Fruit fly (Drosophila melanogaster) whole organism, embryonic: ENCODE results near the gene CG31122.
A peak's percentile ranks its signal among the peaks of the same experiment; 100 is the strongest.

ENCODE experiments used
- CG10209 ChIP-seq: fragments of 200-800 bp; sonication (Bioruptor generic); optimal IDR thresholded peaks from 3 replicates; lab custom pipeline; 2017; ENCODE audit warnings: missing biosample characterization, mild to moderate bottlenecking, missing genetic modification characterization, missing genetic modification reagents
- CG10267 ChIP-seq: fragments of 200-800 bp; sonication (Bioruptor generic); optimal IDR thresholded peaks from 2 replicates; lab custom pipeline; 2018; ENCODE audit warnings: missing biosample characterization, mild to moderate bottlenecking, missing genetic modification characterization, moderate library complexity
- CG10274 ChIP-seq: fragments of 200-800 bp; sonication (Bioruptor generic); optimal IDR thresholded peaks from 3 replicates; lab custom pipeline; 2017; ENCODE audit warnings: missing biosample characterization, mild to moderate bottlenecking, missing genetic modification characterization
- CG11504 ChIP-seq: fragments of 200-800 bp; sonication (Bioruptor generic); optimal IDR thresholded peaks from 3 replicates; lab custom pipeline; 2019; ENCODE audit warnings: missing biosample characterization, mild to moderate bottlenecking, missing genetic modification characterization, moderate library complexity
- CG11723 ChIP-seq: fragments of 200-800 bp; sonication (Bioruptor generic); optimal IDR thresholded peaks from 2 replicates; lab custom pipeline; 2017; ENCODE audit warnings: missing biosample characterization, mild to moderate bottlenecking, missing genetic modification characterization
- CG1233 ChIP-seq: fragments of 200-800 bp; sonication (Bioruptor generic); optimal IDR thresholded peaks from 4 replicates; lab custom pipeline; 2018; ENCODE audit warnings: missing biosample characterization, mild to moderate bottlenecking, missing genetic modification characterization
- CG13123 ChIP-seq: fragments of 200-800 bp; sonication (Bioruptor generic); optimal IDR thresholded peaks from 2 replicates; lab custom pipeline; 2016; ENCODE audit warnings: missing biosample characterization, missing genetic modification characterization
- CG18619 ChIP-seq: fragments of 200-800 bp; sonication (Bioruptor generic); optimal IDR thresholded peaks from 3 replicates; lab custom pipeline; 2017; ENCODE audit warnings: missing biosample characterization, mild to moderate bottlenecking, missing genetic modification characterization
- CG2129 ChIP-seq: fragments of 200-800 bp; sonication (Bioruptor generic); IDR thresholded peaks from 2 replicates; pipeline ENCODE4 v1.3.6; 2022; ENCODE audit warnings: missing biosample characterization, missing genetic modification characterization; ENCODE audit not compliant: partially characterized antibody
- CG32772 ChIP-seq: fragments of 200-800 bp; sonication (Bioruptor generic); IDR thresholded peaks from 2 replicates; pipeline ENCODE4 v1.3.6; 2022; ENCODE audit warnings: missing biosample characterization, missing genetic modification characterization
- CG6791 ChIP-seq: fragments of 200-800 bp; sonication (Bioruptor generic); IDR thresholded peaks from 3 replicates; pipeline ENCODE4 v1.3.6; 2022; ENCODE audit warnings: missing biosample characterization, missing genetic modification characterization; ENCODE audit not compliant: partially characterized antibody
- CG6813 ChIP-seq: fragments of 200-800 bp; sonication (Bioruptor generic); optimal IDR thresholded peaks from 2 replicates; lab custom pipeline; 2017; ENCODE audit warnings: missing biosample characterization, missing genetic modification characterization, mild to moderate bottlenecking, moderate library complexity, missing genetic modification reagents
- CG8924 ChIP-seq: fragments of 200-800 bp; optimal IDR thresholded peaks from 3 replicates; lab custom pipeline; 2019; ENCODE audit warnings: missing biosample characterization, mild to moderate bottlenecking, missing genetic modification characterization, moderate library complexity
- CHES-1-like ChIP-seq: fragments of 200-800 bp; sonication (Bioruptor generic); optimal IDR thresholded peaks from 2 replicates; lab custom pipeline; 2016; ENCODE audit warnings: missing biosample characterization, missing genetic modification characterization
- Camta ChIP-seq: fragments of 200-800 bp; sonication (Bioruptor generic); optimal IDR thresholded peaks from 2 replicates; lab custom pipeline; 2016; ENCODE audit warnings: missing biosample characterization, missing genetic modification characterization
- Dbx ChIP-seq: fragments of 200-800 bp; sonication (Bioruptor generic); IDR thresholded peaks from 3 replicates; pipeline ENCODE4 v1.3.6; 2022; ENCODE audit warnings: missing biosample characterization, missing genetic modification characterization
- Dip3 ChIP-seq: fragments of 200-800 bp; sonication (Bioruptor generic); optimal IDR thresholded peaks from 3 replicates; lab custom pipeline; 2016; ENCODE audit warnings: missing biosample characterization, missing genetic modification characterization
- Eip74EF ChIP-seq, 2 experiments: fragments of 200-800 bp in 1 of 2; fragments of >200 bp in 1 of 2; sonication (Bioruptor generic) in 1 of 2; optimal IDR thresholded peaks; 2 replicates each; lab custom pipeline; 2017 to 2019; ENCODE audit warnings: missing biosample characterization in 2 of 2, missing genetic modification characterization in 2 of 2, mild to moderate bottlenecking in 1 of 2, moderate library complexity in 1 of 2
- Ets97D ChIP-seq: fragments of 200-800 bp; sonication (Bioruptor generic); optimal IDR thresholded peaks from 3 replicates; lab custom pipeline; 2016; ENCODE audit warnings: missing biosample characterization, missing genetic modification characterization
- HHEX ChIP-seq: fragments of 200-800 bp; sonication (Bioruptor generic); optimal IDR thresholded peaks from 3 replicates; lab custom pipeline; 2017; ENCODE audit warnings: missing biosample characterization, mild to moderate bottlenecking, missing genetic modification characterization, missing genetic modification reagents
- HLH4C ChIP-seq: fragments of 200-800 bp; sonication (Bioruptor generic); IDR thresholded peaks from 3 replicates; pipeline ENCODE4 v1.3.6; 2022; ENCODE audit warnings: missing biosample characterization, missing genetic modification characterization; ENCODE audit not compliant: partially characterized antibody
- Hand ChIP-seq: fragments of 200-800 bp; sonication (Bioruptor generic); optimal IDR thresholded peaks from 2 replicates; lab custom pipeline; 2017; ENCODE audit warnings: mild to moderate bottlenecking, missing biosample characterization, missing genetic modification reagents, missing genetic modification characterization
- Lpt ChIP-seq: fragments of >200 bp; optimal IDR thresholded peaks from 2 replicates; lab custom pipeline; 2018; ENCODE audit warnings: missing biosample characterization, missing genetic modification characterization
- Mes4 ChIP-seq: fragments of 200-800 bp; sonication (Bioruptor generic); optimal IDR thresholded peaks from 2 replicates; lab custom pipeline; 2016; ENCODE audit warnings: missing biosample characterization, missing genetic modification characterization
- NC2α ChIP-seq: fragments of 200-800 bp; sonication (Bioruptor generic); optimal IDR thresholded peaks from 2 replicates; lab custom pipeline; 2016; ENCODE audit warnings: missing biosample characterization, missing genetic modification characterization
- Nf-YB ChIP-seq: fragments of 200-800 bp; sonication (Bioruptor generic); optimal IDR thresholded peaks from 3 replicates; lab custom pipeline; 2019; ENCODE audit warnings: missing biosample characterization, mild to moderate bottlenecking, missing genetic modification characterization, moderate library complexity
- Rfx ChIP-seq: fragments of 200-800 bp; sonication (Bioruptor generic); IDR thresholded peaks from 2 replicates; pipeline ENCODE4 v1.3.6; 2022; ENCODE audit warnings: missing biosample characterization, missing genetic modification characterization
- Sox102F ChIP-seq: fragments of 200-800 bp; sonication (Bioruptor generic); optimal IDR thresholded peaks from 2 replicates; lab custom pipeline; 2018; ENCODE audit warnings: missing biosample characterization, mild to moderate bottlenecking, missing genetic modification characterization, moderate library complexity
- Trl ChIP-seq, 3 experiments: fragments of >200 bp in 2 of 3; fragments of 200-800 bp in 1 of 3; sonication (Bioruptor generic) in 1 of 3; optimal IDR thresholded peaks; 2 replicates in 1 of 3; 3 replicates in 2 of 3; lab custom pipeline; 2016 to 2017; ENCODE audit warnings: missing biosample characterization in 1 of 3, missing genetic modification characterization in 1 of 3
- aop ChIP-seq: fragments of 200-800 bp; sonication (Bioruptor generic); IDR thresholded peaks from 2 replicates; pipeline ENCODE4 v1.3.6; 2022; ENCODE audit warnings: missing biosample characterization, missing genetic modification characterization
- az2 ChIP-seq: fragments of 200-800 bp; sonication (Bioruptor generic); optimal IDR thresholded peaks from 3 replicates; lab custom pipeline; 2016; ENCODE audit warnings: missing biosample characterization, missing genetic modification characterization
- dmrt11E ChIP-seq: fragments of 200-800 bp; sonication (Bioruptor generic); optimal IDR thresholded peaks from 3 replicates; lab custom pipeline; 2018; ENCODE audit warnings: missing biosample characterization, mild to moderate bottlenecking, missing genetic modification characterization, moderate library complexity
- gfzf ChIP-seq: fragments of 200-800 bp; sonication (Bioruptor generic); optimal IDR thresholded peaks from 2 replicates; lab custom pipeline; 2016; ENCODE audit warnings: missing biosample characterization, mild to moderate bottlenecking, missing genetic modification characterization, moderate library complexity
- gt ChIP-seq: fragments of 200-800 bp; sonication (Bioruptor generic); IDR thresholded peaks from 2 replicates; pipeline ENCODE4 v1.3.6; 2022; ENCODE audit warnings: missing biosample characterization, missing genetic modification characterization
- inv ChIP-seq: fragments of 200-800 bp; sonication (Bioruptor generic); IDR thresholded peaks from 2 replicates; pipeline ENCODE4 v1.3.6; 2022; ENCODE audit warnings: missing biosample characterization, missing genetic modification characterization; ENCODE audit not compliant: partially characterized antibody
- jumu ChIP-seq: fragments of 200-800 bp; sonication (Bioruptor generic); optimal IDR thresholded peaks from 3 replicates; lab custom pipeline; 2016; ENCODE audit warnings: missing biosample characterization, missing genetic modification characterization
- lab ChIP-seq: fragments of 200-800 bp; sonication (Bioruptor generic); optimal IDR thresholded peaks from 3 replicates; lab custom pipeline; 2017; ENCODE audit warnings: missing biosample characterization, missing genetic modification characterization, mild to moderate bottlenecking, moderate library complexity, missing genetic modification reagents
- lilli ChIP-seq: fragments of 200-800 bp; sonication (Bioruptor generic); optimal IDR thresholded peaks from 3 replicates; lab custom pipeline; 2016; ENCODE audit warnings: missing biosample characterization, missing genetic modification characterization
- mld ChIP-seq: fragments of 200-800 bp; sonication (Bioruptor generic); IDR thresholded peaks from 3 replicates; pipeline ENCODE4 v1.3.6; 2022; ENCODE audit warnings: missing biosample characterization, missing genetic modification characterization; ENCODE audit not compliant: partially characterized antibody
- nerfin-2 ChIP-seq: fragments of 200-800 bp; sonication (Bioruptor generic); IDR thresholded peaks from 2 replicates; pipeline ENCODE4 v1.3.6; 2022; ENCODE audit warnings: missing biosample characterization, missing genetic modification characterization; ENCODE audit not compliant: partially characterized antibody
- phol ChIP-seq: fragments of 200-800 bp; sonication (Bioruptor generic); optimal IDR thresholded peaks from 3 replicates; lab custom pipeline; 2018; ENCODE audit warnings: missing biosample characterization, mild to moderate bottlenecking, missing genetic modification characterization, moderate library complexity
- pum ChIP-seq: fragments of 200-800 bp; sonication (Bioruptor generic); optimal IDR thresholded peaks from 2 replicates; lab custom pipeline; 2016; ENCODE audit warnings: missing biosample characterization, missing genetic modification characterization
- sug ChIP-seq: fragments of 200-800 bp; optimal IDR thresholded peaks from 2 replicates; lab custom pipeline; 2019; ENCODE audit warnings: missing biosample characterization, mild to moderate bottlenecking, missing genetic modification characterization, moderate library complexity
- ttk ChIP-seq: fragments of 200-800 bp; sonication (Bioruptor generic); IDR thresholded peaks from 2 replicates; pipeline ENCODE4 v2.1.2; 2022; ENCODE audit warnings: missing biosample characterization, missing genetic modification characterization
- wek ChIP-seq: fragments of 200-800 bp; sonication (Bioruptor generic); optimal IDR thresholded peaks from 3 replicates; lab custom pipeline; 2018; ENCODE audit warnings: missing biosample characterization, mild to moderate bottlenecking, missing genetic modification characterization, moderate library complexity
- wor ChIP-seq: fragments of 200-800 bp; sonication (Bioruptor generic); IDR thresholded peaks from 2 replicates; pipeline ENCODE4 v1.3.6; 2022; ENCODE audit warnings: missing biosample characterization, missing genetic modification characterization
- zfh1 ChIP-seq: fragments of 200-800 bp; sonication (Bioruptor generic); IDR thresholded peaks from 3 replicates; pipeline ENCODE4 v1.3.6; 2022; ENCODE audit warnings: missing biosample characterization, missing genetic modification characterization

CG31122 gene

DNA sequence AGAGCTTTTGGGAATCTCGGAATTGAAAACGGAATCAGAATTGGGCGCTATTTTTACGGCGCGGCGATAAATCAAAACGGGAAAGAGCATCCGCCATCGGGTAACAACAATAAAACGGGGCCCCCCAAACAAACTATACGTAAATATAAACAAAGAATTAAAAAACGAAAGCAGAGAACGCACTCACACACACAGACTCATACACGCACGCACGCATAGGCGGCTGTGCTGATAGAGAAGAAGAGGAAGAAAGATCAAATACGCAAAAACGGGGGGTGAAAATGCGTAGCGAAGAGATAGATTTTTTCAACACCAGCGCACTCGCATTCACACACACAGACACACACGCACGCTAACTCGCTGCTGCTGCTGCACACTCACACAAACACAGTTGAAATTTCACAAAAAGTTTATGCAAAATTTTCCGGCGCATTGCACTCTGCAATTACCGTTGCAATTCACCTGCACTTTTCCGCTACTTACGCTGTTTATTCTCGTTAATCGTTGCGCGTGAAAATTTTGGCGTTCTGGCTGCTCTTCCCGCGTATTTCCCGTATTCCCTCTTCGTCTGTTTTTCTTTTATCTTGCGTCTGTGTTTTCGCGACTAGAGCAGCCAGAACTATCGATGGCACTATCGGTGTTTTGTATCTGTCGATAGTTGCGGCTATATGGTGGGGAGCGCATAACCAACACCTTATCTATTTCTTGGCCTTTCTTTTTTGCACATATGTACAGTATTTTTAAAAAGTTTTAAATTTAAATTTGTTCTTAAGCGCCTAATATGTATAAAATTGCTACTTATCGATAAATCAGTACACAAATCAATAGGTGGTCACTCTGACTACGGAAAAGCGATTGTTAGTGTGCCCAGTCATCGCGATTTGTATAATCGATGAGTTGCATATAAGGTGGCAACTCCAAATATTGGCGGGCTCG is at the start of gene CG31122 (continued):
- TF ChIP-seq Eip74EF (GFP tag; optimal IDR thresholded peaks at IDR 0.05; lab: Kevin White, UChicago) (no peak), pum (GFP tag; lab: Kevin White, UChicago) (peak; percentile 50), NC2α (GFP tag; lab: Kevin White, UChicago) (no peak), CG1233 (GFP tag; lab: Kevin White, UChicago) (peak; percentile 18), CG10209 (GFP tag; lab: Kevin White, UChicago) (no peak), CG11504 (tag; lab: Kevin White, UChicago) (peak; percentile 63), inv (peak; percentile 95), CG8924 (tag; lab: Kevin White, UChicago) (peak; percentile 38), CG32772 (GFP tag; lab: Robert Waterston, UW) (no peak), wek (GFP tag; lab: Kevin White, UChicago) (no peak), aop (GFP tag; lab: Robert Waterston, UW) (no peak), phol (tag; lab: Kevin White, UChicago) (no peak), CG2129 (GFP tag; lab: Robert Waterston, UW) (peak; percentile 98), CG13123 (GFP tag; lab: Kevin White, UChicago) (peak; percentile 28), ttk (GFP tag; lab: Robert Waterston, UW) (peak; percentile 32; the same call in 1 of the 2 replicates), wor (GFP tag; lab: Robert Waterston, UW) (no peak), Hand (GFP tag; lab: Kevin White, UChicago) (no peak), HHEX (GFP tag; lab: Kevin White, UChicago) (peak; percentile 5), Sox102F (GFP tag; lab: Kevin White, UChicago) (no peak), lilli (GFP tag; lab: Kevin White, UChicago) (peak; percentile 67), Ets97D (GFP tag; lab: Kevin White, UChicago) (peak; percentile 92), CHES-1-like (peak; percentile 49), CG18619 (GFP tag; lab: Kevin White, UChicago) (no peak), jumu (GFP tag; lab: Kevin White, UChicago) (peak; percentile 52), Lpt (GFP tag; lab: Kevin White, UChicago) (peak; percentile 39), dmrt11E (tag; lab: Kevin White, UChicago) (peak; percentile 44), HLH4C (GFP tag; lab: Robert Waterston, UW) (peak; percentile 97), lab (GFP tag; lab: Kevin White, UChicago) (peak; percentile 30), az2 (peak; percentile 16), zfh1 (0 out of 3 replicates have a peak, but pooled peaks have one; percentile 12), Trl (optimal IDR thresholded peaks at IDR 0.05; lab: Kevin White, UChicago) (peak in 1 of 2 experiments; percentile 48), Trl (GFP tag; optimal IDR thresholded peaks at IDR 0.05; lab: Kevin White, UChicago) (peak; percentile 62), sug (peak; percentile 79), Dip3 (GFP tag; lab: Kevin White, UChicago) (peak; percentile 69), Dbx (GFP tag; lab: Robert Waterston, UW) (no peak), Rfx (GFP tag; lab: Robert Waterston, UW) (peak; percentile 57), Nf-YB (GFP tag; lab: Kevin White, UChicago) (no peak), CG10274 (GFP tag; lab: Kevin White, UChicago) (no peak), gfzf (GFP tag; lab: Kevin White, UChicago) (peak; percentile 71), CG11723 (no peak), mld (peak; percentile 74), Mes4 (GFP tag; lab: Kevin White, UChicago) (peak; percentile 36), Camta (GFP tag; lab: Kevin White, UChicago) (peak; percentile 11), CG10267 (tag; lab: Kevin White, UChicago) (peak; percentile 73), nerfin-2 (GFP tag; lab: Robert Waterston, UW) (peak; percentile 90), gt (GFP tag; lab: Robert Waterston, UW) (no peak), CG6813 (GFP tag; lab: Kevin White, UChicago) (peak; percentile 37), CG6791 (GFP tag; lab: Robert Waterston, UW) (peak; percentile 89)
